Fruit fly (Drosophila melanogaster) whole organism, adult: Measurements from ENCODE around the gene Sirt6.

ENCODE experiments used
- CG12768 ChIP-seq: fragments of 200-800 bp; sonication (Bioruptor generic); optimal IDR thresholded peaks from 2 replicates; lab custom pipeline; 2017; ENCODE audit warnings: missing biosample characterization, missing genetic modification characterization, mild to moderate bottlenecking, moderate library complexity, missing genetic modification reagents
- CG1620 ChIP-seq: fragments of 200-800 bp; sonication (Bioruptor generic); optimal IDR thresholded peaks from 2 replicates; lab custom pipeline; 2016; ENCODE audit warnings: missing biosample characterization, missing genetic modification characterization
- Hr96 ChIP-seq: fragments of 200-800 bp; sonication (Bioruptor generic); optimal IDR thresholded peaks from 2 replicates; lab custom pipeline; 2016; ENCODE audit warnings: missing biosample characterization, missing genetic modification characterization
- cnc ChIP-seq, 2 experiments: fragments of >200 bp; optimal IDR thresholded peaks; 2 replicates each; lab custom pipeline; 2017
- pad ChIP-seq: fragments of 200-800 bp; sonication (Bioruptor generic); optimal IDR thresholded peaks from 3 replicates; lab custom pipeline; 2017; ENCODE audit warnings: missing biosample characterization, missing genetic modification characterization, mild to moderate bottlenecking, moderate library complexity, missing genetic modification reagents
- tj ChIP-seq: fragments of 200-800 bp; sonication (Bioruptor generic); optimal IDR thresholded peaks from 3 replicates; lab custom pipeline; 2017; ENCODE audit warnings: missing biosample characterization, mild to moderate bottlenecking, missing genetic modification characterization, moderate library complexity
- toe ChIP-seq: fragments of 200-800 bp; sonication (Bioruptor generic); optimal IDR thresholded peaks from 2 replicates; lab custom pipeline; 2016; ENCODE audit warnings: missing biosample characterization, missing genetic modification characterization

DNA sequence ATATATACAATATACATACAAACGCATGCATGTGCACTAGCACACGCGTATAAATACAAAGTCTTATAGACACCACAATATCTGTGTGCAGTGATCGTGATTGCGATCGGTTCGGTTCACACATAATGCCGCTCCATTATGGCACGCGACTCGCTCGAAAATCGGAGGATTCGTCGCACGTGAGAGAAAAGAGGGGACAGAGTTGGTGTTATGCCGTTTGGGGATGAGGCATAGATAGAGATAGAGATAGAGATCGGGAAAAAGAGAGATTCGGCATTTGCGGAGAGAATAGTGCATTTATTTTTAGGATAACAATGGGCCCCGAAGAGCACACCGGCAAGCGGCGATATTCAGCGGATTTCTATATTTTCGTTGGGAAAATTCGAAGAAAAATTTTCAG, 22.5 kb upstream of the Sirt6 start:
- no peak for TF ChIP-seq Hr96 (GFP tag; lab: Kevin White, UChicago)
- TF ChIP-seq cnc (optimal IDR thresholded peaks at IDR 0.05; lab: Kevin White, UChicago) = no peak
- TF ChIP-seq CG12768 (GFP tag; lab: Kevin White, UChicago) = no peak
- TF ChIP-seq pad (GFP tag; lab: Kevin White, UChicago) = no peak
- TF ChIP-seq tj (GFP tag; lab: Kevin White, UChicago) = no peak
- no peak for TF ChIP-seq CG1620 (GFP tag; lab: Kevin White, UChicago)
- TF ChIP-seq toe (GFP tag; lab: Kevin White, UChicago) = no peak
